Worm (Caenorhabditis elegans) whole organism, L3 larva: ENCODE measurements around the gene F56F11.2.
A peak's percentile ranks its signal among the peaks of the same experiment; 100 is the strongest.
"Not testable (repeated sequence)": the region's sequence is repeated elsewhere in the genome, so short reads cannot be mapped to it uniquely, and the experiment has no call there.

Experiments used
- aly-2 ChIP-seq: fragments of 150-350 bp; optimal IDR thresholded peaks from 2 replicates; lab custom pipeline; 2014; ENCODE audit warnings: missing biosample characterization, missing genetic modification characterization
- ama-1 ChIP-seq: fragments of 150-350 bp; optimal IDR thresholded peaks from 2 replicates; lab custom pipeline; 2018
- ceh-16 ChIP-seq: sonication (generic microtip); optimal IDR thresholded peaks from 2 replicates; lab custom pipeline; 2017; ENCODE audit warnings: missing biosample characterization, missing genetic modification characterization
- ceh-28 ChIP-seq: fragments of 150-350 bp; optimal IDR thresholded peaks from 2 replicates; lab custom pipeline; 2014; ENCODE audit warnings: missing biosample characterization, missing genetic modification reagents, missing genetic modification characterization
- ceh-82 ChIP-seq: fragments of 150-350 bp; optimal IDR thresholded peaks from 2 replicates; lab custom pipeline; 2014; ENCODE audit warnings: missing biosample characterization, missing genetic modification characterization
- egl-5 ChIP-seq: fragments of 150-350 bp; optimal IDR thresholded peaks from 2 replicates; lab custom pipeline; 2017; ENCODE audit warnings: missing biosample characterization, missing genetic modification reagents, missing genetic modification characterization, inconsistent platforms
- elt-1 ChIP-seq: fragments of 150-350 bp; optimal IDR thresholded peaks from 2 replicates; lab custom pipeline; 2014; ENCODE audit warnings: missing biosample characterization, missing genetic modification characterization
- elt-2 ChIP-seq: sonication (generic microtip); optimal IDR thresholded peaks from 2 replicates; lab custom pipeline; 2016; ENCODE audit warnings: missing genetic modification reagents, mild to moderate bottlenecking, missing genetic modification characterization, missing compliant biosample characterization
- elt-3 ChIP-seq, 3 experiments: fragments of 150-350 bp in 1 of 3; sonication (generic microtip) in 2 of 3; optimal IDR thresholded peaks; 2 replicates in 2 of 3; 4 replicates in 1 of 3; lab custom pipeline; 2014 to 2017; ENCODE audit warnings: missing biosample characterization in 3 of 3, missing genetic modification characterization in 3 of 3
- eor-1 ChIP-seq, 2 experiments: fragments of 150-350 bp; optimal IDR thresholded peaks; 2 replicates each; lab custom pipeline; 2014 to 2018; ENCODE audit warnings: missing biosample characterization in 2 of 2, missing genetic modification characterization in 2 of 2
- fkh-2 ChIP-seq: fragments of 150-350 bp; optimal IDR thresholded peaks from 2 replicates; lab custom pipeline; 2014; ENCODE audit warnings: missing biosample characterization, missing genetic modification reagents, missing genetic modification characterization
- fos-1 ChIP-seq: fragments of 150-350 bp; optimal IDR thresholded peaks from 2 replicates; lab custom pipeline; 2014; ENCODE audit warnings: missing biosample characterization, missing genetic modification characterization
- hmg-11 ChIP-seq: sonication (generic microtip); optimal IDR thresholded peaks from 2 replicates; lab custom pipeline; 2016; ENCODE audit warnings: missing genetic modification characterization, missing compliant biosample characterization
- jun-1 ChIP-seq: fragments of 150-350 bp; optimal IDR thresholded peaks from 2 replicates; lab custom pipeline; 2014; ENCODE audit warnings: missing biosample characterization, missing genetic modification reagents, missing genetic modification characterization
- lin-15B ChIP-seq: fragments of 150-350 bp; optimal IDR thresholded peaks from 2 replicates; lab custom pipeline; 2014; ENCODE audit warnings: missing biosample characterization, missing genetic modification characterization
- lin-39 ChIP-seq: fragments of 150-350 bp; optimal IDR thresholded peaks from 2 replicates; lab custom pipeline; 2018; ENCODE audit warnings: missing biosample characterization, missing genetic modification reagents, missing genetic modification characterization
- mml-1 ChIP-seq: fragments of 150-350 bp; sonication (generic microtip); optimal IDR thresholded peaks from 3 replicates; lab custom pipeline; 2014; ENCODE audit warnings: missing biosample characterization, missing genetic modification characterization
- nhr-12 ChIP-seq: fragments of 150-350 bp; optimal IDR thresholded peaks from 2 replicates; lab custom pipeline; 2014; ENCODE audit warnings: missing biosample characterization, missing genetic modification characterization
- nhr-23 ChIP-seq: fragments of 150-350 bp; optimal IDR thresholded peaks from 2 replicates; lab custom pipeline; 2014; ENCODE audit warnings: missing biosample characterization, missing genetic modification reagents, missing genetic modification characterization
- nhr-237 ChIP-seq: fragments of 150-350 bp; optimal IDR thresholded peaks from 2 replicates; lab custom pipeline; 2014; ENCODE audit warnings: missing biosample characterization, missing genetic modification characterization
- nhr-25 ChIP-seq: sonication (generic microtip); optimal IDR thresholded peaks from 2 replicates; lab custom pipeline; 2017; ENCODE audit warnings: missing biosample characterization, missing genetic modification characterization
- nhr-28 ChIP-seq: fragments of 150-350 bp; optimal IDR thresholded peaks from 2 replicates; lab custom pipeline; 2014; ENCODE audit warnings: missing biosample characterization, missing genetic modification characterization
- nhr-43 ChIP-seq: sonication (generic microtip); optimal IDR thresholded peaks from 2 replicates; lab custom pipeline; 2016; ENCODE audit warnings: mild to moderate bottlenecking, missing genetic modification characterization, missing compliant biosample characterization; ENCODE audit not compliant: poor library complexity, severe bottlenecking
- nhr-67 ChIP-seq: fragments of 150-350 bp; optimal IDR thresholded peaks from 2 replicates; lab custom pipeline; 2014; ENCODE audit warnings: missing biosample characterization, missing genetic modification characterization
- sea-2 ChIP-seq: fragments of 150-350 bp; sonication (generic microtip); optimal IDR thresholded peaks from 4 replicates; lab custom pipeline; 2014; ENCODE audit warnings: missing biosample characterization, missing genetic modification reagents, missing genetic modification characterization
- snpc-4 ChIP-seq: fragments of 150-350 bp; optimal IDR thresholded peaks from 2 replicates; lab custom pipeline; 2014; ENCODE audit warnings: missing biosample characterization, missing genetic modification characterization
- unc-62 ChIP-seq: fragments of 150-350 bp; sonication (generic microtip); optimal IDR thresholded peaks from 4 replicates; lab custom pipeline; 2014; ENCODE audit warnings: missing biosample characterization, missing genetic modification reagents, missing genetic modification characterization
- zag-1 ChIP-seq: fragments of 150-350 bp; optimal IDR thresholded peaks from 2 replicates; lab custom pipeline; 2014; ENCODE audit warnings: missing biosample characterization, missing genetic modification characterization
- ztf-11 ChIP-seq: fragments of 150-350 bp; optimal IDR thresholded peaks from 2 replicates; lab custom pipeline; 2014; ENCODE audit warnings: missing biosample characterization, missing genetic modification characterization
- ztf-4 ChIP-seq: fragments of 150-350 bp; optimal IDR thresholded peaks from 2 replicates; lab custom pipeline; 2014; ENCODE audit warnings: missing biosample characterization, missing genetic modification characterization

The F56F11.2 gene

DNA sequence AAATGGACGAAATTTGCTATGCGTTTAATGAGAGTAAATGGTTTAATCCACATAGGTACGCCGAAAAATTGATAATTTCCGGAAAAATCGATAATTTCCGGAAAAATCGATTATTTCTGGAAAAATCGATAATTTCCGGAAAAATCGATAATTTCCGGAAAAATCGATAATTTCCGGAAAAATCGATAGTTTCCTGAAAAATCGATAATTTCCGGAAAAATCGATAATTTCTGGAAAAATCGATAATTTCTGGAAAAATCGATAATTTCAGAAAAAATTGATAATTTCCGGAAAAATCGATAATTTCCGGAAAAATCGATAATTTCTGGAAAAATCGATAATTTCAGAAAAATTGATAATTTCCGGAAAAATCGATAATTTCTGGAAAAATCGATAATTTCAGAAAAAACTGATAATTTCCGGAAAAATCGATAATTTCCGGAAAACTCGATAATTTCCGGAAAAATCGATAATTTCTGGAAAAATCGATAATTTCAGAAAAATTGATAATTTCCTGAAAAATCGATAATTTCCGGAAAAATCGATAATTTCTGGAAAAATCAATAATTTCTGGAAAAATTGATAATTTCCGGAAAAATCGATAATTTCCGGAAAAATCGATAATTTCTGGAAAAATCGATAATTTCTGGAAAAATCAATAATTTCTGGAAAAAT, 45.2 kb upstream of the F56F11.2 start:
- TF ChIP-seq ceh-28 (tag; lab: Kevin White, UChicago), result peak; percentile 98

DNA sequence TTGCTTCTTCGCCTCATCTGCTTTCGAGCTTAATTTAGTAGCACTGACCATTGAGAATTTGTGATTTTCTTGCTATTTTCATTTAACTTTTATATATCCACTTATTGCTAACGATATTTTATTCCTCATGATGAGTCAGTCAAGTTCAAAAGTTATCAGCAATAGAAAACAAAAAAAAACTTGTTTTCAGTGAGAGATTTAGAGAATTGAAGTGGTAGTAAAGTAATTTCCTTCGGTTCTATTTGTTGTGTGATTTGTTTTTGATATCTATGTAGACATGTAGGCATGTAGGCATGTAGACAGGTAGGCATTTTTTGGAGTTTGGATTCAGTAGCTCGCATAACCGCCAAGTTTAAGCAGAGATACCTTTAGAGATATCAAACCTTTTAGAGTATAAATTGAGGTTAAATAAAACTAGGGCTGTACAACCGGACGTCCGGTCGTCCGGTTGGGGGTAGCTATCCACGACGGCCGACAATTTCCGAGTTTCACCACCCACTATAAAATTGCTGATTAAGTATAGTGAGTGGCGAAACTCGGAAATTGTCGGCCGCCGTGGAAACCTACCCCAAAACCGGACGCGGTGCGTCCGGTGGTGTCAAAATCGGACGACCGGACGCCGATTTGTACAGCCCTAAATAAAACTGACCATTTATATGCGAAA, 41.1 kb upstream of the F56F11.2 start, which contains the start of gene Y71H2AR.2:
Gene Y71H2AR.2 (minus strand): TSS at position 51 of the 664 bp plus-strand sequence.
- no peak for TF ChIP-seq ceh-82 (tag; lab: Kevin White, UChicago)

DNA sequence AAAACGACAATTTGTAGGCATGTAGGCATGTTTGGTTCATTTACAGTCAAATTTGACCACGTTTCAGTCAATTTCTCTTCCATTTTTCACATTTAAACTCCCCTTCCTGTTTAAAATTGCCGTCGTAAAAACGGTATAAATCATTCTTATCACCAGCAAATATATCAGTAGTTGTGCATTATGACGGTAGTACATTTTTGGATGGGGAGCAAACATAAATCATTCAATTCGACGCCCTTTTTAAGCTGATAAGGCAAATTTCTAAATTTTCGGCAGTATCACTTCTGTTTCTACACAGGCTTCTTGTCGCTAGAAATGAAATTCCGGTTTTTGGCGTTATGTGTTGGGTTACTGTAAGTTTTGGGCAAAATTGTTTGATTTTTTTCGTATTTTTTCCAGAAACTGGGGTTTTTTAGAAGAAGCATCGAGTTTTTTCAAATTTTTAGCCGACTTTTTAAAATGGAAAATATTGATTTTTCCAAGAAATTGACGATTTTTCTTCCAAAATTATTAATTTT, 40.2 kb upstream of the F56F11.2 start, which contains the start of gene H34I24.2:
Gene H34I24.2 (plus strand): TSS at position 189 of the 518 bp plus-strand sequence.
- TF ChIP-seq ztf-4 (tag; lab: Kevin White, UChicago), result no peak
- TF ChIP-seq elt-2 (tag; lab: Kevin White, UChicago), result peak; percentile 66

DNA sequence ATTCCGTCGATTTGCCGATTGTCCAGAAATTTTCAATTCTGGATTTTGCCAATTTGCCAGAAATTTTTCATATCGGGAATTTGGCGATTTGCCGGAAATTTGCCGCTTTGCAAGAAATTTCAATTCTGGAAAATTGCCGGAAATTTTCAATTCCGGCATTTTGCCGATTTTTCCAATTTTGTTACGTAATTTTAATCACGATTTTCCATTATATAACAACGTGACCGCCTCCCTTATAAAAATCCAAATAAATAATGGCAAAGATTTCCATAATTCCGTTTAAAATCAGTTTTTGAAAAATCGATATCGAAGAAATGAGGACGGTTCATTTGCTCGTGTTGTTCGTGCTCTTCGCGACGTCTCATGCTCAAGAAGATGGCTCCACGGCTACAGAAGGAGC, 35.3 kb upstream of the F56F11.2 start, which contains the start of gene H34I24.1:
Gene H34I24.1 (plus strand): TSS at position 301 of the 400 bp plus-strand sequence.
- TF ChIP-seq jun-1 (tag; lab: Kevin White, UChicago); unc-62 (GFP tag; lab: Kevin White, UChicago); fkh-2 (tag; lab: Kevin White, UChicago): not testable (repeated sequence)

DNA sequence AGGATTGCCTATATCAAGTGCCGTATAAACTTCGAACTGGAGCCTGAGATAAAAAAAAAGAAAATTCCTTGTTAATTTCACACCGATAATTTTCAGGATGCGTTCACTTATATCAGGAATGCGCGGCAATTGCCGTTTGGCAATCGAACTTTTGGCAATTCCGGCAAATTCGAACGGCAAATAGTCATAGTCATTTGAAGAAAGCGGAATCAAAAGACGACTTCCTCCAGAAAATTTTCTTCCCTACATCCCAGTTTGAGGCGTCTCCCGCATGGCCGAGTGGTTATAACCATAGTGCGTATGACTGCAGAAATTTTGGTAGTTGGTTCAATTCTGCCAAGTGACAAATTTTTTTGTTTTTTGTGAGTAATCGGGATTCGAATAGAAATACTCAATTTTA, 26.2 kb upstream of the F56F11.2 start, which contains the start of gene F56F11.4:
Gene F56F11.4 (plus strand): TSS at position 301 of the 400 bp plus-strand sequence.
- TF ChIP-seq lin-15B (tag; lab: Kevin White, UChicago), result no peak
- TF ChIP-seq elt-2 (tag; lab: Kevin White, UChicago), result no peak
- TF ChIP-seq ceh-16 (tag; lab: Kevin White, UChicago), result no peak
- TF ChIP-seq nhr-67 (tag; lab: Kevin White, UChicago), result no peak
- no peak for TF ChIP-seq snpc-4 (tag; lab: Kevin White, UChicago)
- TF ChIP-seq egl-5 (tag; lab: Kevin White, UChicago), result no peak
- TF ChIP-seq ama-1 (lab: Kevin White, UChicago), result no peak
- no peak for TF ChIP-seq lin-39 (tag; lab: Kevin White, UChicago)
- no peak for TF ChIP-seq hmg-11 (tag; lab: Kevin White, UChicago)
- no peak for TF ChIP-seq jun-1 (tag; lab: Kevin White, UChicago)
- TF ChIP-seq nhr-12 (tag; lab: Kevin White, UChicago), result no peak
- TF ChIP-seq zag-1 (tag; lab: Kevin White, UChicago), result no peak
- TF ChIP-seq nhr-25 (tag; lab: Kevin White, UChicago), result no peak
- no peak for TF ChIP-seq nhr-28 (tag; lab: Kevin White, UChicago)

DNA sequence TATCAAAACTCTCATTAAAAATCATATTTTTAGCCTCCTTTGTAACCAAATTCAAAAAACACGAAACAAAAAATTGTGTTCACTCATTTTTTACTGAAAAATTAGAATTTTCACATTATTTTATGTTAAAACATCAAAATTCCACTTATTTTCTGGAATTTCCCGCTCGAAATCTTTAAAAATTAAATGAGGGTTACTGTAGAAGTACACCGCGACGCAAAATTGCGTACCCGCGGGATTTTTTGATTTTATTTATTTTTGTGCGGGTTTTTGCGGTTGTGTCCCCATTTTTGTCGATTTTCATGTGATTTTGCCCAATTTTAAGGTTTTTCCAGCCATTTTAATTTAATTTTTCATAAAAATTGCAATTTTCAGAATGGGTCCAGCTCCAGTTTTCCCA, 23.8 kb upstream of the F56F11.2 start:
- TF ChIP-seq aly-2 (tag; lab: Kevin White, UChicago) (no peak), ceh-16 (tag; lab: Kevin White, UChicago) (no peak), eor-1 (tag; optimal IDR thresholded peaks at IDR 0.05; lab: Kevin White, UChicago) (no peak), nhr-43 (no peak), elt-2 (tag; lab: Kevin White, UChicago) (no peak), elt-1 (tag; lab: Kevin White, UChicago) (no peak), nhr-23 (tag; lab: Kevin White, UChicago) (no peak), ama-1 (lab: Kevin White, UChicago) (no peak), fkh-2 (tag; lab: Kevin White, UChicago) (no peak), mml-1 (tag; lab: Kevin White, UChicago) (no peak), sea-2 (no peak), elt-3 (tag; optimal IDR thresholded peaks at IDR 0.05; lab: Kevin White, UChicago) (no peak), ztf-11 (tag; lab: Kevin White, UChicago) (no peak), egl-5 (tag; lab: Kevin White, UChicago) (no peak), nhr-237 (no peak), snpc-4 (tag; lab: Kevin White, UChicago) (no peak), fos-1 (tag; lab: Kevin White, UChicago) (no peak)
